Worm (Caenorhabditis elegans) whole organism, young adult: ENCODE measurements around the gene K02A6.1.

Source experiments
- B0336.3 ChIP-seq: fragments of 200-800 bp; sonication (Bioruptor generic); IDR thresholded peaks from 2 replicates; pipeline ENCODE4 v1.3.6; 2022; ENCODE audit warnings: missing genetic modification characterization, missing compliant biosample characterization
- C17E4.6 ChIP-seq: fragments of 200-800 bp; sonication (Bioruptor generic); IDR thresholded peaks from 2 replicates; pipeline ENCODE4 v1.3.6; 2022; ENCODE audit warnings: missing genetic modification reagents, missing genetic modification characterization, missing compliant biosample characterization
- D2030.7 ChIP-seq: fragments of 200-800 bp; sonication (Bioruptor generic); IDR thresholded peaks from 2 replicates; pipeline ENCODE4 v1.3.6; 2022; ENCODE audit warnings: missing genetic modification reagents, missing genetic modification characterization, missing compliant biosample characterization
- F10E7.11 ChIP-seq: sonication (generic microtip); optimal IDR thresholded peaks from 2 replicates; lab custom pipeline; 2017; ENCODE audit warnings: mild to moderate bottlenecking, missing genetic modification characterization, moderate library complexity, missing compliant biosample characterization
- F52B5.7 ChIP-seq: sonication (generic microtip); optimal IDR thresholded peaks from 2 replicates; lab custom pipeline; 2016; ENCODE audit warnings: mild to moderate bottlenecking, missing genetic modification characterization, missing compliant biosample characterization
- F57C9.4 ChIP-seq: sonication (generic microtip); optimal IDR thresholded peaks from 2 replicates; lab custom pipeline; 2017; ENCODE audit warnings: mild to moderate bottlenecking, missing genetic modification characterization, missing compliant biosample characterization
- K12H6.12 ChIP-seq: fragments of 200-800 bp; sonication (Bioruptor generic); optimal IDR thresholded peaks from 2 replicates; lab custom pipeline; 2018; ENCODE audit warnings: mild to moderate bottlenecking, missing genetic modification characterization, missing compliant biosample characterization
- Y56A3A.18 ChIP-seq: fragments of 200-800 bp; sonication (Bioruptor generic); IDR thresholded peaks from 2 replicates; pipeline ENCODE4 v1.3.6; 2022; ENCODE audit warnings: missing genetic modification reagents, missing genetic modification characterization, missing compliant biosample characterization
- Y67H2A.10 ChIP-seq: fragments of 200-800 bp; sonication (Bioruptor generic); conservative IDR thresholded peaks from 2 replicates; pipeline ENCODE4 v1.3.6; 2022; ENCODE audit warnings: missing genetic modification reagents, missing genetic modification characterization, missing compliant biosample characterization
- Y79H2A.3 ChIP-seq: fragments of 200-800 bp; sonication (Bioruptor generic); conservative IDR thresholded peaks from 2 replicates; pipeline ENCODE4 v1.3.6; 2022; ENCODE audit warnings: missing genetic modification reagents, missing genetic modification characterization, missing compliant biosample characterization
- bed-2 ChIP-seq: fragments of 200-800 bp; sonication (Bioruptor generic); IDR thresholded peaks from 2 replicates; pipeline ENCODE4 v1.3.6; 2022; ENCODE audit warnings: missing genetic modification reagents, missing genetic modification characterization, missing compliant biosample characterization
- ccch-3 ChIP-seq: fragments of 200-800 bp; sonication (Bioruptor generic); optimal IDR thresholded peaks from 2 replicates; lab custom pipeline; 2018; ENCODE audit warnings: mild to moderate bottlenecking, missing genetic modification characterization, missing compliant biosample characterization
- ceh-100 ChIP-seq: fragments of 200-800 bp; sonication (Bioruptor generic); IDR thresholded peaks from 2 replicates; pipeline ENCODE4 v1.3.6; 2022; ENCODE audit warnings: missing genetic modification reagents, missing genetic modification characterization, missing compliant biosample characterization
- ceh-27 ChIP-seq: fragments of 200-800 bp; sonication (Bioruptor generic); optimal IDR thresholded peaks from 2 replicates; lab custom pipeline; 2018; ENCODE audit warnings: mild to moderate bottlenecking, missing genetic modification characterization, moderate library complexity, missing compliant biosample characterization
- ceh-79 ChIP-seq: sonication (generic microtip); optimal IDR thresholded peaks from 2 replicates; lab custom pipeline; 2017; ENCODE audit warnings: mild to moderate bottlenecking, missing genetic modification characterization, missing compliant biosample characterization
- die-1 ChIP-seq: sonication (generic microtip); optimal IDR thresholded peaks from 2 replicates; lab custom pipeline; 2016; ENCODE audit warnings: missing genotype, mild to moderate bottlenecking, missing genetic modification characterization, missing compliant biosample characterization
- dpff-1 ChIP-seq: sonication (generic microtip); optimal IDR thresholded peaks from 2 replicates; lab custom pipeline; 2017; ENCODE audit warnings: mild to moderate bottlenecking, missing genetic modification characterization, missing compliant biosample characterization
- egl-18 ChIP-seq: fragments of 200-800 bp; sonication (Bioruptor generic); IDR thresholded peaks from 2 replicates; pipeline ENCODE4 v1.3.6; 2022; ENCODE audit warnings: missing genetic modification reagents, missing genetic modification characterization, missing compliant biosample characterization
- egrh-3 ChIP-seq: fragments of 200-800 bp; sonication (Bioruptor generic); IDR thresholded peaks from 2 replicates; pipeline ENCODE4 v1.3.6; 2022; ENCODE audit warnings: missing genetic modification reagents, missing genetic modification characterization, missing compliant biosample characterization
- ekl-4 ChIP-seq: fragments of 200-800 bp; sonication (Bioruptor generic); IDR thresholded peaks from 2 replicates; pipeline ENCODE4 v1.3.6; 2022; ENCODE audit warnings: missing genetic modification reagents, missing genetic modification characterization, missing compliant biosample characterization
- ets-4 ChIP-seq: fragments of 200-800 bp; sonication (Bioruptor generic); optimal IDR thresholded peaks from 2 replicates; lab custom pipeline; 2018; ENCODE audit warnings: mild to moderate bottlenecking, missing genetic modification characterization, missing compliant biosample characterization
- him-1 ChIP-seq: sonication (generic microtip); optimal IDR thresholded peaks from 2 replicates; lab custom pipeline; 2016; ENCODE audit warnings: missing genotype, missing genetic modification reagents, missing genetic modification characterization, missing compliant biosample characterization
- hrde-1 ChIP-seq: sonication (generic microtip); optimal IDR thresholded peaks from 2 replicates; lab custom pipeline; 2016; ENCODE audit warnings: missing genetic modification characterization, mild to moderate bottlenecking, missing compliant biosample characterization, moderate library complexity, missing genotype, missing genetic modification reagents, borderline replicate concordance
- lag-1 ChIP-seq: fragments of 200-800 bp; sonication (Bioruptor generic); IDR thresholded peaks from 2 replicates; pipeline ENCODE4 v1.3.6; 2022; ENCODE audit warnings: missing genetic modification reagents, missing genetic modification characterization, missing compliant biosample characterization
- lin-40 ChIP-seq: sonication (generic microtip); optimal IDR thresholded peaks from 2 replicates; lab custom pipeline; 2016; ENCODE audit warnings: missing genetic modification characterization, mild to moderate bottlenecking, missing compliant biosample characterization, missing genotype, missing genetic modification reagents
- lin-54 ChIP-seq: fragments of 200-800 bp; sonication (Bioruptor generic); optimal IDR thresholded peaks from 2 replicates; lab custom pipeline; 2018; ENCODE audit warnings: mild to moderate bottlenecking, missing genetic modification characterization, missing compliant biosample characterization
- madf-3 ChIP-seq: fragments of 200-800 bp; sonication (Bioruptor generic); IDR thresholded peaks from 2 replicates; pipeline ENCODE4 v1.3.6; 2022; ENCODE audit warnings: missing genetic modification reagents, missing genetic modification characterization, missing compliant biosample characterization
- madf-6 ChIP-seq: fragments of 200-800 bp; sonication (Bioruptor generic); IDR thresholded peaks from 2 replicates; pipeline ENCODE4 v1.3.6; 2022; ENCODE audit warnings: missing genetic modification reagents, missing genetic modification characterization, missing compliant biosample characterization
- mcd-1 ChIP-seq: fragments of 200-800 bp; sonication (Bioruptor generic); IDR thresholded peaks from 2 replicates; pipeline ENCODE4 v1.3.6; 2022; ENCODE audit warnings: missing genetic modification reagents, missing genetic modification characterization, missing compliant biosample characterization
- mes-4 ChIP-seq: sonication (generic microtip); optimal IDR thresholded peaks from 2 replicates; lab custom pipeline; 2016; ENCODE audit warnings: missing genotype, missing genetic modification characterization, missing compliant biosample characterization
- nhr-120 ChIP-seq: fragments of 200-800 bp; sonication (Bioruptor generic); IDR thresholded peaks from 2 replicates; pipeline ENCODE4 v1.3.6; 2022; ENCODE audit warnings: missing genetic modification characterization, missing compliant biosample characterization
- nhr-27 ChIP-seq: fragments of 200-800 bp; sonication (Bioruptor generic); optimal IDR thresholded peaks from 2 replicates; lab custom pipeline; 2018; ENCODE audit warnings: mild to moderate bottlenecking, missing genetic modification characterization, moderate library complexity, missing compliant biosample characterization
- pbrm-1 ChIP-seq: fragments of 200-800 bp; sonication (Bioruptor generic); IDR thresholded peaks from 2 replicates; pipeline ENCODE4 v1.3.6; 2022; ENCODE audit warnings: missing genetic modification reagents, missing genetic modification characterization, missing compliant biosample characterization
- rcor-1 ChIP-seq: fragments of 200-800 bp; sonication (Bioruptor generic); IDR thresholded peaks from 2 replicates; pipeline ENCODE4 v1.3.6; 2022; ENCODE audit warnings: missing genetic modification reagents, missing genetic modification characterization, missing compliant biosample characterization
- rpc-1 ChIP-seq, 2 experiments: fragments of 150-350 bp in 1 of 2; sonication (generic microtip) in 1 of 2; optimal IDR thresholded peaks; 2 replicates each; lab custom pipeline; 2014 to 2018; ENCODE audit warnings: missing biosample characterization in 1 of 2, missing genetic modification characterization in 1 of 2, missing genetic modification reagents in 1 of 2, missing genotype in 1 of 2
- snpc-1.3 ChIP-seq: sonication (generic microtip); optimal IDR thresholded peaks from 2 replicates; lab custom pipeline; 2017; ENCODE audit warnings: missing genetic modification characterization, mild to moderate bottlenecking, missing compliant biosample characterization, antibody characterized with exemption, moderate library complexity, missing genotype, missing genetic modification reagents; ENCODE audit not compliant: insufficient read depth
- snpc-4 ChIP-seq, 5 experiments: fragments of 150-350 bp in 1 of 5; sonication (generic microtip) in 4 of 5; optimal IDR thresholded peaks; 2 replicates each; lab custom pipeline; 2014 to 2018; ENCODE audit warnings: missing genetic modification characterization in 5 of 5, missing biosample characterization in 3 of 5, antibody characterized with exemption in 2 of 5, mild to moderate bottlenecking in 2 of 5, missing compliant biosample characterization in 2 of 5, missing genotype in 2 of 5, moderate library complexity in 2 of 5, missing genetic modification reagents in 1 of 5
- unc-130 ChIP-seq: sonication (generic microtip); optimal IDR thresholded peaks from 2 replicates; lab custom pipeline; 2016; ENCODE audit warnings: missing genetic modification reagents, missing genetic modification characterization, missing compliant biosample characterization
- xnd-1 ChIP-seq: sonication (generic microtip); optimal IDR thresholded peaks from 2 replicates; lab custom pipeline; 2016; ENCODE audit warnings: missing genotype, missing genetic modification reagents, missing genetic modification characterization, missing compliant biosample characterization
- zfh-2 ChIP-seq: fragments of 200-800 bp; sonication (Bioruptor generic); conservative IDR thresholded peaks from 2 replicates; pipeline ENCODE4 v1.3.6; 2022; ENCODE audit warnings: missing genetic modification reagents, missing genetic modification characterization, missing compliant biosample characterization
- ztf-25 ChIP-seq: fragments of 200-800 bp; sonication (Bioruptor generic); IDR thresholded peaks from 2 replicates; pipeline ENCODE4 v1.3.6; 2022; ENCODE audit warnings: missing genetic modification reagents, missing genetic modification characterization, missing compliant biosample characterization
- ztf-6 ChIP-seq: fragments of 200-800 bp; sonication (Bioruptor generic); IDR thresholded peaks from 2 replicates; pipeline ENCODE4 v1.3.6; 2022; ENCODE audit warnings: missing genetic modification reagents, missing genetic modification characterization, missing compliant biosample characterization

K02A6.1 gene

DNA sequence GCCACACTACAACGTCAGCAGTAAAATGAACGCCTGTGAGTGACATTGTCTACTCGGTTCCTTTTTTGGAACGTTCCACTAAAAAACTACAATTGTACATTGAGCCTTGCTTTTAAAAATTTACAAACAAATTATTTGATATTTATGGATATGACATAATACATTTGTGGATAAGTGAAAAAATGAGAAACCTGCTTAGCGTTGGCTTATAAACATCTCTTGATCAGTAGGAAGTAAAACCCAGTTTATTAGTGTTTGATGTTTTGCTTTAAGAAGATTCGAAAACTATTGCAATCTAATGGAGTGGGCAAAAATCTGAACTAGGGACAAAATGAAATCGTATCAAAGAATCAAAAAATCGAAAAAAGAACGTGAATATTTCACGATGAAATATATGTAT is 2.6 kb upstream of the K02A6.1 start:
- TF ChIP-seq nhr-27 (no peak), Y67H2A.10 (GFP tag; lab: Robert Waterston, UW) (no peak), K12H6.12 (tag; lab: Kevin White, UChicago) (no peak), pbrm-1 (GFP tag; lab: Robert Waterston, UW) (no peak), B0336.3 (GFP tag; lab: Robert Waterston, UW) (no peak), xnd-1 (no peak), F57C9.4 (tag; lab: Kevin White, UChicago) (no peak), snpc-1.3 (tag; lab: Kevin White, UChicago) (no peak), dpff-1 (tag; lab: Kevin White, UChicago) (no peak), F10E7.11 (no peak), ekl-4 (no peak), Y56A3A.18 (no peak), lin-54 (GFP tag; lab: Kevin White, UChicago) (no peak), C17E4.6 (GFP tag; lab: Robert Waterston, UW) (no peak), hrde-1 (tag; lab: Kevin White, UChicago) (no peak), nhr-120 (GFP tag; lab: Robert Waterston, UW) (no peak)

ce11 chrX:8218653-8219052 is 875 bp upstream of the K02A6.1 start, which contains the start of gene K02A6.4:
Gene K02A6.4, minus strand, starts transcription at chrX:8218753.
- TF ChIP-seq rcor-1 (GFP tag; lab: Robert Waterston, UW) (no peak), mes-4 (tag; lab: Kevin White, UChicago) (no peak), ccch-3 (GFP tag; lab: Kevin White, UChicago) (no peak), lin-40 (tag; lab: Kevin White, UChicago) (no peak), egrh-3 (no peak), madf-6 (GFP tag; lab: Robert Waterston, UW) (no peak), ztf-6 (GFP tag; lab: Robert Waterston, UW) (no peak), ets-4 (GFP tag; lab: Kevin White, UChicago) (no peak), Y79H2A.3 (GFP tag; lab: Robert Waterston, UW) (no peak), snpc-4 (GFP tag; optimal IDR thresholded peaks at IDR 0.05; lab: Kevin White, UChicago) (no peak), snpc-4 (tag; optimal IDR thresholded peaks at IDR 0.05; lab: Kevin White, UChicago) (no peak), egl-18 (no peak), zfh-2 (GFP tag; lab: Robert Waterston, UW) (no peak), ztf-25 (no peak), ceh-79 (tag; lab: Kevin White, UChicago) (no peak), ceh-27 (no peak), F52B5.7 (tag; lab: Kevin White, UChicago) (no peak), unc-130 (no peak), ekl-4 (no peak)

ce11 chrX:8224916-8225315 is 5.4 kb downstream of the K02A6.1 start, which contains the start of gene K02A6.2:
Gene K02A6.2, minus strand, starts transcription at chrX:8225016.
- TF ChIP-seq D2030.7 (no peak), mcd-1 (no peak), him-1 (tag; lab: Kevin White, UChicago) (no peak), madf-3 (GFP tag; lab: Robert Waterston, UW) (no peak), ceh-100 (GFP tag; lab: Robert Waterston, UW) (no peak), nhr-120 (GFP tag; lab: Robert Waterston, UW) (no peak), die-1 (tag; lab: Kevin White, UChicago) (no peak), bed-2 (GFP tag; lab: Robert Waterston, UW) (no peak), snpc-1.3 (tag; lab: Kevin White, UChicago) (no peak), rpc-1 (optimal IDR thresholded peaks at IDR 0.05; lab: Kevin White, UChicago) (no peak), rpc-1 (tag; optimal IDR thresholded peaks at IDR 0.05; lab: Kevin White, UChicago) (no peak), lag-1 (GFP tag; lab: Robert Waterston, UW) (no peak)
